Worm (Caenorhabditis elegans) whole organism, L3 larva: ENCODE results near the gene F45D11.5.

Source experiments
- R02D3.7 ChIP-seq: fragments of 150-350 bp; optimal IDR thresholded peaks from 2 replicates; lab custom pipeline; 2014; ENCODE audit warnings: missing biosample characterization, missing genetic modification characterization
- ZK546.5 ChIP-seq: sonication (generic microtip); optimal IDR thresholded peaks from 2 replicates; lab custom pipeline; 2017; ENCODE audit warnings: missing biosample characterization, missing genetic modification characterization
- aly-2 ChIP-seq: fragments of 150-350 bp; optimal IDR thresholded peaks from 2 replicates; lab custom pipeline; 2014; ENCODE audit warnings: missing biosample characterization, missing genetic modification characterization
- ama-1 ChIP-seq: fragments of 150-350 bp; optimal IDR thresholded peaks from 2 replicates; lab custom pipeline; 2018
- ceh-16 ChIP-seq: sonication (generic microtip); optimal IDR thresholded peaks from 2 replicates; lab custom pipeline; 2017; ENCODE audit warnings: missing biosample characterization, missing genetic modification characterization
- ceh-28 ChIP-seq: fragments of 150-350 bp; optimal IDR thresholded peaks from 2 replicates; lab custom pipeline; 2014; ENCODE audit warnings: missing biosample characterization, missing genetic modification reagents, missing genetic modification characterization
- ceh-82 ChIP-seq: fragments of 150-350 bp; optimal IDR thresholded peaks from 2 replicates; lab custom pipeline; 2014; ENCODE audit warnings: missing biosample characterization, missing genetic modification characterization
- daf-12 ChIP-seq: fragments of 150-350 bp; optimal IDR thresholded peaks from 2 replicates; lab custom pipeline; 2014; ENCODE audit warnings: missing biosample characterization, missing genetic modification reagents, missing genetic modification characterization
- egl-27 ChIP-seq: sonication (generic microtip); optimal IDR thresholded peaks from 4 replicates; lab custom pipeline; 2017; ENCODE audit warnings: missing biosample characterization, missing genetic modification reagents, missing genetic modification characterization
- egl-5 ChIP-seq: fragments of 150-350 bp; optimal IDR thresholded peaks from 2 replicates; lab custom pipeline; 2017; ENCODE audit warnings: missing biosample characterization, missing genetic modification reagents, missing genetic modification characterization, inconsistent platforms
- elt-1 ChIP-seq: fragments of 150-350 bp; optimal IDR thresholded peaks from 2 replicates; lab custom pipeline; 2014; ENCODE audit warnings: missing biosample characterization, missing genetic modification characterization
- elt-2 ChIP-seq: sonication (generic microtip); optimal IDR thresholded peaks from 2 replicates; lab custom pipeline; 2016; ENCODE audit warnings: missing genetic modification reagents, mild to moderate bottlenecking, missing genetic modification characterization, missing compliant biosample characterization
- elt-3 ChIP-seq, 3 experiments: fragments of 150-350 bp in 1 of 3; sonication (generic microtip) in 2 of 3; optimal IDR thresholded peaks; 2 replicates in 2 of 3; 4 replicates in 1 of 3; lab custom pipeline; 2014 to 2017; ENCODE audit warnings: missing biosample characterization in 3 of 3, missing genetic modification characterization in 3 of 3
- eor-1 ChIP-seq, 2 experiments: fragments of 150-350 bp; optimal IDR thresholded peaks; 2 replicates each; lab custom pipeline; 2014 to 2018; ENCODE audit warnings: missing biosample characterization in 2 of 2, missing genetic modification characterization in 2 of 2
- fkh-10 ChIP-seq: sonication (generic microtip); optimal IDR thresholded peaks from 2 replicates; lab custom pipeline; 2017; ENCODE audit warnings: missing biosample characterization, missing genetic modification reagents, missing genetic modification characterization
- fkh-2 ChIP-seq: fragments of 150-350 bp; optimal IDR thresholded peaks from 2 replicates; lab custom pipeline; 2014; ENCODE audit warnings: missing biosample characterization, missing genetic modification reagents, missing genetic modification characterization
- hmg-11 ChIP-seq: sonication (generic microtip); optimal IDR thresholded peaks from 2 replicates; lab custom pipeline; 2016; ENCODE audit warnings: missing genetic modification characterization, missing compliant biosample characterization
- jun-1 ChIP-seq: fragments of 150-350 bp; optimal IDR thresholded peaks from 2 replicates; lab custom pipeline; 2014; ENCODE audit warnings: missing biosample characterization, missing genetic modification reagents, missing genetic modification characterization
- lin-15B ChIP-seq: fragments of 150-350 bp; optimal IDR thresholded peaks from 2 replicates; lab custom pipeline; 2014; ENCODE audit warnings: missing biosample characterization, missing genetic modification characterization
- mml-1 ChIP-seq: fragments of 150-350 bp; sonication (generic microtip); optimal IDR thresholded peaks from 3 replicates; lab custom pipeline; 2014; ENCODE audit warnings: missing biosample characterization, missing genetic modification characterization
- nfya-1 ChIP-seq: sonication (generic microtip); optimal IDR thresholded peaks from 2 replicates; lab custom pipeline; 2017; ENCODE audit warnings: missing genetic modification characterization, mild to moderate bottlenecking, missing compliant biosample characterization, antibody characterized with exemption, moderate library complexity; ENCODE audit not compliant: insufficient read depth
- nhr-11 ChIP-seq: fragments of 150-350 bp; optimal IDR thresholded peaks from 2 replicates; lab custom pipeline; 2014; ENCODE audit warnings: missing biosample characterization, missing genetic modification characterization
- nhr-12 ChIP-seq: fragments of 150-350 bp; optimal IDR thresholded peaks from 2 replicates; lab custom pipeline; 2014; ENCODE audit warnings: missing biosample characterization, missing genetic modification characterization
- nhr-237 ChIP-seq: fragments of 150-350 bp; optimal IDR thresholded peaks from 2 replicates; lab custom pipeline; 2014; ENCODE audit warnings: missing biosample characterization, missing genetic modification characterization
- nhr-25 ChIP-seq: sonication (generic microtip); optimal IDR thresholded peaks from 2 replicates; lab custom pipeline; 2017; ENCODE audit warnings: missing biosample characterization, missing genetic modification characterization
- nhr-28 ChIP-seq: fragments of 150-350 bp; optimal IDR thresholded peaks from 2 replicates; lab custom pipeline; 2014; ENCODE audit warnings: missing biosample characterization, missing genetic modification characterization
- nhr-67 ChIP-seq: fragments of 150-350 bp; optimal IDR thresholded peaks from 2 replicates; lab custom pipeline; 2014; ENCODE audit warnings: missing biosample characterization, missing genetic modification characterization
- nhr-76 ChIP-seq: fragments of 150-350 bp; sonication (generic microtip); optimal IDR thresholded peaks from 5 replicates; lab custom pipeline; 2014; ENCODE audit warnings: missing biosample characterization, missing genetic modification characterization
- nhr-77 ChIP-seq: fragments of 150-350 bp; optimal IDR thresholded peaks from 2 replicates; lab custom pipeline; 2014; ENCODE audit warnings: missing biosample characterization, missing genetic modification characterization
- pqm-1 ChIP-seq: fragments of 150-350 bp; optimal IDR thresholded peaks from 2 replicates; lab custom pipeline; 2017; ENCODE audit warnings: missing biosample characterization, missing genetic modification characterization, inconsistent platforms
- sea-2 ChIP-seq: fragments of 150-350 bp; sonication (generic microtip); optimal IDR thresholded peaks from 4 replicates; lab custom pipeline; 2014; ENCODE audit warnings: missing biosample characterization, missing genetic modification reagents, missing genetic modification characterization
- skn-1 ChIP-seq: fragments of 150-350 bp; optimal IDR thresholded peaks from 2 replicates; lab custom pipeline; 2014; ENCODE audit warnings: missing biosample characterization, missing genetic modification characterization
- snpc-4 ChIP-seq: fragments of 150-350 bp; optimal IDR thresholded peaks from 2 replicates; lab custom pipeline; 2014; ENCODE audit warnings: missing biosample characterization, missing genetic modification characterization
- tbx-2 ChIP-seq: sonication (generic microtip); optimal IDR thresholded peaks from 2 replicates; lab custom pipeline; 2016; ENCODE audit warnings: mild to moderate bottlenecking, missing genetic modification characterization, missing compliant biosample characterization
- unc-39 ChIP-seq: sonication (generic microtip); optimal IDR thresholded peaks from 4 replicates; lab custom pipeline; 2017; ENCODE audit warnings: missing biosample characterization, missing genetic modification characterization
- unc-62 ChIP-seq: fragments of 150-350 bp; sonication (generic microtip); optimal IDR thresholded peaks from 4 replicates; lab custom pipeline; 2014; ENCODE audit warnings: missing biosample characterization, missing genetic modification reagents, missing genetic modification characterization
- zag-1 ChIP-seq: fragments of 150-350 bp; optimal IDR thresholded peaks from 2 replicates; lab custom pipeline; 2014; ENCODE audit warnings: missing biosample characterization, missing genetic modification characterization
- ztf-11 ChIP-seq: fragments of 150-350 bp; optimal IDR thresholded peaks from 2 replicates; lab custom pipeline; 2014; ENCODE audit warnings: missing biosample characterization, missing genetic modification characterization

F45D11.5 gene

ce11 chrII:1045692-1046091, 44.2 kb downstream of the F45D11.5 start, which contains the start of gene str-148:
Gene str-148 (plus strand): TSS chrII:1045992.
- TF ChIP-seq nhr-12 (tag; lab: Kevin White, UChicago), result no peak
- TF ChIP-seq egl-27 (tag; lab: Kevin White, UChicago), result no peak
- no peak for TF ChIP-seq nhr-67 (tag; lab: Kevin White, UChicago)
- TF ChIP-seq nhr-28 (tag; lab: Kevin White, UChicago), result no peak
- TF ChIP-seq nhr-77 (tag; lab: Kevin White, UChicago), result no peak
- TF ChIP-seq ceh-28 (tag; lab: Kevin White, UChicago), result no peak
- TF ChIP-seq mml-1 (tag; lab: Kevin White, UChicago), result no peak
- TF ChIP-seq aly-2 (tag; lab: Kevin White, UChicago), result no peak
- no peak for TF ChIP-seq tbx-2
- TF ChIP-seq zag-1, result no peak
- no peak for TF ChIP-seq ceh-82 (tag; lab: Kevin White, UChicago)
- TF ChIP-seq egl-5 (tag; lab: Kevin White, UChicago), result no peak
- no peak for TF ChIP-seq skn-1 (tag; lab: Kevin White, UChicago)
- TF ChIP-seq hmg-11 (tag; lab: Kevin White, UChicago), result no peak
- no peak for TF ChIP-seq eor-1 (tag; optimal IDR thresholded peaks at IDR 0.05; lab: Kevin White, UChicago)
- no peak for TF ChIP-seq ama-1
- no peak for TF ChIP-seq lin-15B (tag; lab: Kevin White, UChicago)
- no peak for TF ChIP-seq ztf-11 (tag; lab: Kevin White, UChicago)
- TF ChIP-seq elt-2 (tag; lab: Kevin White, UChicago), result no peak
- TF ChIP-seq unc-62, result no peak

ce11 chrII:1046937-1047336, 45.4 kb downstream of the F45D11.5 start:
- no peak for TF ChIP-seq lin-15B (tag; lab: Kevin White, UChicago)
- TF ChIP-seq unc-39 (tag; lab: Kevin White, UChicago), result no peak
- TF ChIP-seq tbx-2, result no peak
- no peak for TF ChIP-seq egl-5 (tag; lab: Kevin White, UChicago)
- TF ChIP-seq nfya-1 (tag; lab: Kevin White, UChicago), result no peak
- no peak for TF ChIP-seq unc-62
- no peak for TF ChIP-seq elt-2 (tag; lab: Kevin White, UChicago)
- TF ChIP-seq daf-12 (tag; lab: Kevin White, UChicago), result no peak
- TF ChIP-seq nhr-11, result no peak
- TF ChIP-seq pqm-1 (tag; lab: Kevin White, UChicago), result no peak
- TF ChIP-seq nhr-25, result no peak
- no peak for TF ChIP-seq ceh-28 (tag; lab: Kevin White, UChicago)
- no peak for TF ChIP-seq nhr-12 (tag; lab: Kevin White, UChicago)
- no peak for TF ChIP-seq skn-1 (tag; lab: Kevin White, UChicago)
- TF ChIP-seq nhr-76 (tag; lab: Kevin White, UChicago), result no peak
- no peak for TF ChIP-seq fkh-2 (tag; lab: Kevin White, UChicago)
- TF ChIP-seq nhr-237 (tag; lab: Kevin White, UChicago), result no peak
- no peak for TF ChIP-seq nhr-28 (tag; lab: Kevin White, UChicago)

ce11 chrII:1049849-1050248, 48.3 kb downstream of the F45D11.5 start, which contains the start of gene fbxb-40:
Gene fbxb-40 (minus strand): TSS chrII:1049949.
- TF ChIP-seq nhr-11 (no peak), fkh-10 (GFP tag; lab: Kevin White, UChicago) (no peak), ZK546.5 (tag; lab: Kevin White, UChicago) (no peak), nhr-28 (tag; lab: Kevin White, UChicago) (no peak), elt-1 (tag; lab: Kevin White, UChicago) (no peak), R02D3.7 (tag; lab: Kevin White, UChicago) (no peak), elt-2 (tag; lab: Kevin White, UChicago) (no peak), jun-1 (tag; lab: Kevin White, UChicago) (no peak), aly-2 (tag; lab: Kevin White, UChicago) (no peak), egl-27 (tag; lab: Kevin White, UChicago) (no peak), ceh-16 (tag; lab: Kevin White, UChicago) (no peak), elt-3 (tag; optimal IDR thresholded peaks at IDR 0.05; lab: Kevin White, UChicago) (no peak), tbx-2 (no peak), sea-2 (GFP tag; lab: Kevin White, UChicago) (no peak), ceh-82 (tag; lab: Kevin White, UChicago) (no peak), pqm-1 (tag; lab: Kevin White, UChicago) (no peak), nhr-67 (tag; lab: Kevin White, UChicago) (no peak), eor-1 (tag; optimal IDR thresholded peaks at IDR 0.05; lab: Kevin White, UChicago) (no peak), snpc-4 (tag; lab: Kevin White, UChicago) (no peak), unc-39 (tag; lab: Kevin White, UChicago) (no peak)
